Worm (Caenorhabditis elegans) whole organism, young adult: ENCODE data around the gene nspc-3.

Source experiments
- lin-26 ChIP-seq: fragments of 200-800 bp; sonication (Bioruptor generic); IDR thresholded peaks from 2 replicates; pipeline ENCODE4 v1.3.6; 2022; ENCODE audit warnings: missing genetic modification reagents, missing genetic modification characterization, missing compliant biosample characterization
- rcor-1 ChIP-seq: fragments of 200-800 bp; sonication (Bioruptor generic); IDR thresholded peaks from 2 replicates; pipeline ENCODE4 v1.3.6; 2022; ENCODE audit warnings: missing genetic modification reagents, missing genetic modification characterization, missing compliant biosample characterization

- peak; percentile 38; the same call in 1 of the 2 replicates for TF ChIP-seq lin-26
- no peak for TF ChIP-seq rcor-1 (GFP tag; lab: Robert Waterston, UW)
Measured at ce11 chrX:8550099-8550498, 13.2 kb downstream of the nspc-3 start.
